Fruit fly (Drosophila melanogaster) whole organism, pupa: ENCODE measurements around the gene CG6271.

Experiments used
- CG15710 ChIP-seq: fragments of 200-800 bp; sonication (Bioruptor generic); optimal IDR thresholded peaks from 2 replicates; lab custom pipeline; 2018; ENCODE audit warnings: missing biosample characterization, mild to moderate bottlenecking, missing genetic modification characterization, moderate library complexity
- CG32121 ChIP-seq: fragments of 200-800 bp; sonication (Bioruptor generic); IDR thresholded peaks from 2 replicates; pipeline ENCODE4 v1.3.6; 2022; ENCODE audit warnings: missing biosample characterization, missing genetic modification characterization
- CG34367 ChIP-seq: fragments of 200-800 bp; sonication (Bioruptor generic); optimal IDR thresholded peaks from 2 replicates; lab custom pipeline; 2018; ENCODE audit warnings: missing biosample characterization, mild to moderate bottlenecking, missing genetic modification characterization
- CG4496 ChIP-seq: fragments of 200-800 bp; sonication (Bioruptor generic); IDR thresholded peaks from 3 replicates; pipeline ENCODE4 v1.3.6; 2022; ENCODE audit warnings: missing biosample characterization, missing genetic modification characterization
- CG9948 ChIP-seq: fragments of 200-800 bp; sonication (Bioruptor generic); optimal IDR thresholded peaks from 2 replicates; lab custom pipeline; 2018; ENCODE audit warnings: missing biosample characterization, mild to moderate bottlenecking, missing genetic modification characterization, moderate library complexity
- Ets98B ChIP-seq: fragments of 200-800 bp; sonication (Bioruptor generic); IDR thresholded peaks from 2 replicates; pipeline ENCODE4 v1.3.6; 2022; ENCODE audit warnings: missing biosample characterization, missing genetic modification characterization
- Pif1B ChIP-seq: fragments of 200-800 bp; sonication (Bioruptor generic); optimal IDR thresholded peaks from 3 replicates; lab custom pipeline; 2016; ENCODE audit warnings: missing biosample characterization, missing genetic modification characterization
- gl ChIP-seq: fragments of 200-800 bp; sonication (Bioruptor generic); optimal IDR thresholded peaks from 2 replicates; lab custom pipeline; 2018; ENCODE audit warnings: missing biosample characterization, mild to moderate bottlenecking, missing genetic modification characterization
- rn ChIP-seq: fragments of 200-800 bp; sonication (Bioruptor generic); IDR thresholded peaks from 2 replicates; pipeline ENCODE4 v1.3.6; 2022; ENCODE audit warnings: missing biosample characterization, missing genetic modification characterization

The CG6271 gene

dm6 chr3R:26978241-26978640, 47.7 kb downstream of the CG6271 start, which contains the start of the genes CG14253 and CG46313:
CG14253 (plus strand) TSS chr3R:26978541.
CG46313 (plus strand) TSS chr3R:26978541.
- TF ChIP-seq Ets98B (GFP tag; lab: Robert Waterston, UW) (no peak), CG9948 (tag; lab: Kevin White, UChicago) (no peak), Pif1B (GFP tag; lab: Kevin White, UChicago) (no peak), gl (tag; lab: Kevin White, UChicago) (no peak), rn (GFP tag; lab: Robert Waterston, UW) (no peak), CG15710 (tag; lab: Kevin White, UChicago) (no peak), CG34367 (tag; lab: Kevin White, UChicago) (no peak), CG32121 (no peak), CG4496 (GFP tag; lab: Robert Waterston, UW) (no peak)
- TF ChIP-seq, all 21 proteins: peak for 0
